Fruit fly (Drosophila melanogaster) whole organism, embryonic: ENCODE measurements around the gene Elo68alpha.

Source experiments
- CG10565 ChIP-seq: fragments of 200-800 bp; sonication (Bioruptor generic); optimal IDR thresholded peaks from 3 replicates; lab custom pipeline; 2016; ENCODE audit warnings: missing biosample characterization, mild to moderate bottlenecking, missing genetic modification characterization
- CG11560 ChIP-seq: fragments of 200-800 bp; sonication (Bioruptor generic); IDR thresholded peaks from 3 replicates; pipeline ENCODE4 v1.3.6; 2022; ENCODE audit warnings: missing biosample characterization, missing genetic modification characterization
- CG12236 ChIP-seq: fragments of 200-800 bp; sonication (Bioruptor generic); optimal IDR thresholded peaks from 2 replicates; lab custom pipeline; 2016; ENCODE audit warnings: missing biosample characterization, missing genetic modification characterization
- CG12769 ChIP-seq: fragments of 200-800 bp; sonication (Bioruptor generic); optimal IDR thresholded peaks from 2 replicates; lab custom pipeline; 2019; ENCODE audit warnings: missing biosample characterization, mild to moderate bottlenecking, missing genetic modification characterization, moderate library complexity
- CG13296 ChIP-seq: fragments of 200-800 bp; sonication (Bioruptor generic); optimal IDR thresholded peaks from 3 replicates; lab custom pipeline; 2018; ENCODE audit warnings: missing biosample characterization, mild to moderate bottlenecking, missing genetic modification characterization
- CG14014 ChIP-seq: fragments of 200-800 bp; sonication (Bioruptor generic); IDR thresholded peaks from 2 replicates; pipeline ENCODE4 v1.3.6; 2022; ENCODE audit warnings: missing biosample characterization, missing genetic modification characterization
- CG15514 ChIP-seq: fragments of 200-800 bp; sonication (Bioruptor generic); optimal IDR thresholded peaks from 3 replicates; lab custom pipeline; 2017; ENCODE audit warnings: missing biosample characterization, missing genetic modification characterization, mild to moderate bottlenecking, moderate library complexity, missing genetic modification reagents
- CG16815 ChIP-seq: fragments of 200-800 bp; sonication (Bioruptor generic); optimal IDR thresholded peaks from 3 replicates; lab custom pipeline; 2017; ENCODE audit warnings: missing biosample characterization, mild to moderate bottlenecking, missing genetic modification characterization
- CG34376 ChIP-seq: fragments of 200-800 bp; sonication (Bioruptor generic); optimal IDR thresholded peaks from 2 replicates; lab custom pipeline; 2018; ENCODE audit warnings: missing biosample characterization, mild to moderate bottlenecking, missing genetic modification characterization
- CoRest ChIP-seq: fragments of 200-800 bp; sonication (Bioruptor generic); optimal IDR thresholded peaks from 3 replicates; lab custom pipeline; 2018; ENCODE audit warnings: missing biosample characterization, mild to moderate bottlenecking, missing genetic modification characterization, moderate library complexity
- D19A ChIP-seq: fragments of 200-800 bp; optimal IDR thresholded peaks from 3 replicates; lab custom pipeline; 2019; ENCODE audit warnings: missing biosample characterization, mild to moderate bottlenecking, missing genetic modification characterization, moderate library complexity
- Deaf1 ChIP-seq: fragments of 200-800 bp; optimal IDR thresholded peaks from 3 replicates; lab custom pipeline; 2019; ENCODE audit warnings: missing biosample characterization, mild to moderate bottlenecking, missing genetic modification characterization, moderate library complexity
- Drgx ChIP-seq: fragments of 200-800 bp; sonication (Bioruptor generic); IDR thresholded peaks from 2 replicates; pipeline ENCODE4 v1.3.6; 2022; ENCODE audit warnings: missing biosample characterization, missing genetic modification characterization
- E2f1 ChIP-seq: fragments of 200-800 bp; sonication (Bioruptor generic); IDR thresholded peaks from 2 replicates; pipeline ENCODE4 v1.3.6; 2022; ENCODE audit warnings: missing biosample characterization, missing genetic modification characterization
- E2f2 ChIP-seq: fragments of 200-800 bp; sonication (Bioruptor generic); IDR thresholded peaks from 2 replicates; pipeline ENCODE4 v1.3.6; 2022; ENCODE audit warnings: missing biosample characterization, missing genetic modification characterization
- Elba2 ChIP-seq: fragments of 200-800 bp; sonication (Bioruptor generic); optimal IDR thresholded peaks from 3 replicates; lab custom pipeline; 2016; ENCODE audit warnings: missing biosample characterization, missing genetic modification characterization
- HmgZ ChIP-seq: fragments of 200-800 bp; sonication (Bioruptor generic); optimal IDR thresholded peaks from 2 replicates; lab custom pipeline; 2018; ENCODE audit warnings: missing biosample characterization, mild to moderate bottlenecking, missing genetic modification characterization
- Med ChIP-seq: fragments of 200-800 bp; sonication (Bioruptor generic); peaks from one replicate; lab custom pipeline; 2016; ENCODE audit warnings: missing biosample characterization, missing genetic modification characterization, mild to moderate bottlenecking, inconsistent platforms, moderate library complexity
- NC2β ChIP-seq: fragments of 200-800 bp; sonication (Bioruptor generic); optimal IDR thresholded peaks from 2 replicates; lab custom pipeline; 2016; ENCODE audit warnings: missing biosample characterization, missing genetic modification characterization
- NfI ChIP-seq: fragments of 200-800 bp; sonication (Bioruptor generic); optimal IDR thresholded peaks from 3 replicates; lab custom pipeline; 2018; ENCODE audit warnings: missing biosample characterization, mild to moderate bottlenecking, missing genetic modification characterization, moderate library complexity
- Pdp1 ChIP-seq, 2 experiments: fragments of 200-800 bp; sonication (Bioruptor generic); optimal IDR thresholded peaks; 3 replicates each; lab custom pipeline; 2016; ENCODE audit warnings: missing biosample characterization in 2 of 2, missing genetic modification characterization in 2 of 2, mild to moderate bottlenecking in 1 of 2, moderate library complexity in 1 of 2
- Scr ChIP-seq: fragments of 200-800 bp; sonication (Bioruptor generic); IDR thresholded peaks from 2 replicates; pipeline ENCODE4 v1.3.6; 2022; ENCODE audit warnings: missing biosample characterization, missing genetic modification characterization; ENCODE audit not compliant: partially characterized antibody
- Six4 ChIP-seq: fragments of 200-800 bp; sonication (Bioruptor generic); optimal IDR thresholded peaks from 2 replicates; lab custom pipeline; 2016; ENCODE audit warnings: missing biosample characterization, missing genetic modification characterization
- bsh ChIP-seq, 2 experiments: fragments of 200-800 bp; sonication (Bioruptor generic); optimal IDR thresholded peaks; 2 replicates each; lab custom pipeline; 2017 to 2018; ENCODE audit warnings: mild to moderate bottlenecking in 2 of 2, missing biosample characterization in 2 of 2, missing genetic modification characterization in 2 of 2, moderate library complexity in 1 of 2
- chn ChIP-seq: fragments of 200-800 bp; sonication (Bioruptor generic); optimal IDR thresholded peaks from 2 replicates; lab custom pipeline; 2016; ENCODE audit warnings: missing biosample characterization, missing genetic modification characterization
- ci ChIP-seq: fragments of 200-800 bp; sonication (Bioruptor generic); IDR thresholded peaks from 3 replicates; pipeline ENCODE4 v1.3.6; 2022; ENCODE audit warnings: missing biosample characterization, missing genetic modification characterization
- crp ChIP-seq, 2 experiments: fragments of 200-800 bp; sonication (Bioruptor generic); optimal IDR thresholded peaks; 2 replicates in 1 of 2; 3 replicates in 1 of 2; lab custom pipeline; 2017; ENCODE audit warnings: missing biosample characterization in 2 of 2, missing genetic modification characterization in 2 of 2, mild to moderate bottlenecking in 1 of 2, moderate library complexity in 1 of 2
- cwo ChIP-seq: fragments of 200-800 bp; sonication (Bioruptor generic); optimal IDR thresholded peaks from 3 replicates; lab custom pipeline; 2017; ENCODE audit warnings: missing biosample characterization, missing genetic modification characterization, mild to moderate bottlenecking, moderate library complexity, missing genetic modification reagents
- ems ChIP-seq: fragments of 200-800 bp; sonication (Bioruptor generic); optimal IDR thresholded peaks from 3 replicates; lab custom pipeline; 2016; ENCODE audit warnings: missing biosample characterization, missing genetic modification characterization
- exex ChIP-seq: fragments of 200-800 bp; sonication (Bioruptor generic); optimal IDR thresholded peaks from 4 replicates; lab custom pipeline; 2018; ENCODE audit warnings: missing biosample characterization, mild to moderate bottlenecking, missing genetic modification characterization, moderate library complexity
- gce ChIP-seq: fragments of 200-800 bp; sonication (Bioruptor generic); IDR thresholded peaks from 3 replicates; pipeline ENCODE4 v1.3.6; 2022; ENCODE audit warnings: missing biosample characterization, missing genetic modification characterization
- grau ChIP-seq: fragments of 200-800 bp; optimal IDR thresholded peaks from 3 replicates; lab custom pipeline; 2019; ENCODE audit warnings: missing biosample characterization, mild to moderate bottlenecking, missing genetic modification characterization, moderate library complexity
- ham ChIP-seq: fragments of 200-800 bp; sonication (Bioruptor generic); IDR thresholded peaks from 2 replicates; pipeline ENCODE4 v1.3.6; 2022; ENCODE audit warnings: missing biosample characterization, missing genetic modification characterization
- lab ChIP-seq: fragments of 200-800 bp; sonication (Bioruptor generic); optimal IDR thresholded peaks from 3 replicates; lab custom pipeline; 2017; ENCODE audit warnings: missing biosample characterization, missing genetic modification characterization, mild to moderate bottlenecking, moderate library complexity, missing genetic modification reagents
- lbe ChIP-seq: fragments of 200-800 bp; sonication (Bioruptor generic); optimal IDR thresholded peaks from 2 replicates; lab custom pipeline; 2016; ENCODE audit warnings: missing biosample characterization, mild to moderate bottlenecking, missing genetic modification characterization
- nau ChIP-seq: fragments of 200-800 bp; sonication (Bioruptor generic); optimal IDR thresholded peaks from 3 replicates; lab custom pipeline; 2017; ENCODE audit warnings: missing biosample characterization, mild to moderate bottlenecking, missing genetic modification characterization, missing genetic modification reagents
- nerfin-2 ChIP-seq: fragments of 200-800 bp; sonication (Bioruptor generic); IDR thresholded peaks from 2 replicates; pipeline ENCODE4 v1.3.6; 2022; ENCODE audit warnings: missing biosample characterization, missing genetic modification characterization; ENCODE audit not compliant: partially characterized antibody
- pho ChIP-seq: fragments of 200-800 bp; sonication (Bioruptor generic); optimal IDR thresholded peaks from 2 replicates; lab custom pipeline; 2016; ENCODE audit warnings: missing biosample characterization, missing genetic modification characterization
- pros ChIP-seq: fragments of 200-800 bp; sonication (Bioruptor generic); optimal IDR thresholded peaks from 3 replicates; lab custom pipeline; 2019; ENCODE audit warnings: missing biosample characterization, mild to moderate bottlenecking, missing genetic modification characterization, moderate library complexity
- pzg ChIP-seq: fragments of 200-800 bp; sonication (Bioruptor generic); optimal IDR thresholded peaks from 3 replicates; lab custom pipeline; 2018; ENCODE audit warnings: missing biosample characterization, mild to moderate bottlenecking, missing genetic modification characterization, moderate library complexity
- run ChIP-seq: fragments of 200-800 bp; sonication (Bioruptor generic); optimal IDR thresholded peaks from 3 replicates; lab custom pipeline; 2018; ENCODE audit warnings: missing biosample characterization, mild to moderate bottlenecking, missing genetic modification characterization
- sqz ChIP-seq: fragments of 200-800 bp; sonication (Bioruptor generic); optimal IDR thresholded peaks from 3 replicates; lab custom pipeline; 2018; ENCODE audit warnings: missing biosample characterization, mild to moderate bottlenecking, missing genetic modification characterization
- trem ChIP-seq: fragments of 200-800 bp; optimal IDR thresholded peaks from 3 replicates; lab custom pipeline; 2019; ENCODE audit warnings: missing biosample characterization, mild to moderate bottlenecking, missing genetic modification characterization, moderate library complexity
- unc-4 ChIP-seq: fragments of 200-800 bp; sonication (Bioruptor generic); IDR thresholded peaks from 2 replicates; pipeline ENCODE4 v1.3.6; 2022; ENCODE audit warnings: missing biosample characterization, missing genetic modification characterization; ENCODE audit not compliant: partially characterized antibody
- unpg ChIP-seq: fragments of 200-800 bp; sonication (Bioruptor generic); optimal IDR thresholded peaks from 3 replicates; lab custom pipeline; 2018; ENCODE audit warnings: missing biosample characterization, mild to moderate bottlenecking, missing genetic modification characterization, moderate library complexity
- wek ChIP-seq: fragments of 200-800 bp; sonication (Bioruptor generic); optimal IDR thresholded peaks from 3 replicates; lab custom pipeline; 2018; ENCODE audit warnings: missing biosample characterization, mild to moderate bottlenecking, missing genetic modification characterization, moderate library complexity
- wor ChIP-seq: fragments of 200-800 bp; sonication (Bioruptor generic); IDR thresholded peaks from 2 replicates; pipeline ENCODE4 v1.3.6; 2022; ENCODE audit warnings: missing biosample characterization, missing genetic modification characterization
- zfh2 ChIP-seq: fragments of 200-800 bp; sonication (Bioruptor generic); optimal IDR thresholded peaks from 2 replicates; lab custom pipeline; 2016; ENCODE audit warnings: missing biosample characterization, missing genetic modification characterization

Gene Elo68alpha

DNA sequence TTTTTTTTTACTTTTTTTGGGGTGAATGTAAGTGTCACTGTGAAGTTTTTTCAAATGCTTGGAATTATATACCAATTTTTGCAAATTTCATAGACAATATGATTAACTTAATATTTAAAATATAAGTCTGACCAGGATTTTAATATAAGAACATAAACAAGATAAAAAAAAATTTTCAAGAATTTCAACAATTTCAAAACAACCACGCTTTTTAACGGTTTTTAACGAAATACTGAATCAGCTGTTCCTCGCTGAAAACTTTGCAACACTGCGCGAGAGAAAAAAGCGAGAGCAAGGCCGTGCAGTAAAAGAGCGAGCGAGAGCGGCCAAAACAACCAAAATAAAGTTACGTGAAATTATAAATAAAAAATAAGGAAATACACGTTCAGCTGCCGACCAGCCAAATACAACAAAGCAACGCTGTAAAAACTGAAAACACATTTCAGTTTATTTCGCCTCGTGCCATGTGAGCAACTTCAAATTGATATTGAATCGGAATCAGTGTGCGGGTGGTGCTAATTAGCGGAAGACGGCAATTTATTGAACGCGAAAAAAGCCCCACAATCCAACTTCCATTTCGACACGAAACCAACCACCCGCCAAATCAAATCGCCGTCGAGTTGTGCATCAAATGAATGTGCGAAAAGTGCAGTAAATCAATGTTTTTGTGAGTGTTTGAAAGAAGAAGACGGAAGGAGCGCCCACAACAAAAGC is 6.5 kb downstream of the Elo68alpha start, which contains the start of the genes CG46439, Iyd and CG33947 (continued):
- TF ChIP-seq exex (peak; percentile 32), Deaf1 (tag; lab: Kevin White, UChicago) (peak; percentile 46), wek (GFP tag; lab: Kevin White, UChicago) (no peak), pzg (GFP tag; lab: Kevin White, UChicago) (peak; percentile 37), wor (GFP tag; lab: Robert Waterston, UW) (no peak), CoRest (tag; lab: Kevin White, UChicago) (no peak), Med (GFP tag; lab: Kevin White, UChicago) (peak; percentile 89), Six4 (no peak), NfI (GFP tag; lab: Kevin White, UChicago) (peak; percentile 26), unc-4 (peak; percentile 40; the same call in 1 of the 2 replicates), CG15514 (GFP tag; lab: Kevin White, UChicago) (peak; percentile 71), sqz (GFP tag; lab: Kevin White, UChicago) (peak; percentile 60), bsh (GFP tag; optimal IDR thresholded peaks at IDR 0.05; lab: Kevin White, UChicago) (peak in 1 of 2 experiments; percentile 77), Pdp1 (GFP tag; optimal IDR thresholded peaks at IDR 0.05; lab: Kevin White, UChicago) (peak in 1 of 2 experiments; percentile 87), lab (GFP tag; lab: Kevin White, UChicago) (peak; percentile 35), chn (GFP tag; lab: Kevin White, UChicago) (peak; percentile 4), CG16815 (no peak), pros (GFP tag; lab: Kevin White, UChicago) (peak; percentile 37), run (no peak), Drgx (peak; percentile 71), nau (GFP tag; lab: Kevin White, UChicago) (peak; percentile 59), CG10565 (no peak), CG13296 (GFP tag; lab: Kevin White, UChicago) (peak; percentile 38), ci (GFP tag; lab: Robert Waterston, UW) (peak; percentile 4; the same call in 1 of the 3 replicates), CG12769 (no peak), Scr (GFP tag; lab: Robert Waterston, UW) (peak; percentile 22; the same call in 1 of the 2 replicates), trem (tag; lab: Kevin White, UChicago) (peak; percentile 18), lbe (GFP tag; lab: Kevin White, UChicago) (peak; percentile 73), HmgZ (tag; lab: Kevin White, UChicago) (peak; percentile 13), E2f2 (peak; percentile 45), crp (GFP tag; optimal IDR thresholded peaks at IDR 0.05; lab: Kevin White, UChicago) (peak; percentile 70 to 93), CG34376 (peak; percentile 41), E2f1 (GFP tag; lab: Robert Waterston, UW) (peak; percentile 55; the same call in 1 of the 2 replicates), unpg (peak; percentile 17), gce (GFP tag; lab: Robert Waterston, UW) (0 out of 3 replicates have a peak, but pooled peaks have one; percentile 41), grau (peak; percentile 2), ham (GFP tag; lab: Robert Waterston, UW) (no peak), pho (GFP tag; lab: Kevin White, UChicago) (no peak), CG11560 (tag; lab: Robert Waterston, UW) (no peak), CG12236 (GFP tag; lab: Kevin White, UChicago) (no peak), nerfin-2 (no peak), Elba2 (GFP tag; lab: Kevin White, UChicago) (peak; percentile 24), ems (GFP tag; lab: Kevin White, UChicago) (peak; percentile 9), CG14014 (GFP tag; lab: Robert Waterston, UW) (no peak), D19A (tag; lab: Kevin White, UChicago) (no peak), NC2β (peak; percentile 26), cwo (peak; percentile 28), zfh2 (GFP tag; lab: Kevin White, UChicago) (peak; percentile 22)
